Worm (Caenorhabditis elegans): ENCODE measurements around the gene ubh-4.
A peak's percentile ranks its signal among the peaks of the same experiment; 100 is the strongest.

The ubh-4 gene

DNA sequence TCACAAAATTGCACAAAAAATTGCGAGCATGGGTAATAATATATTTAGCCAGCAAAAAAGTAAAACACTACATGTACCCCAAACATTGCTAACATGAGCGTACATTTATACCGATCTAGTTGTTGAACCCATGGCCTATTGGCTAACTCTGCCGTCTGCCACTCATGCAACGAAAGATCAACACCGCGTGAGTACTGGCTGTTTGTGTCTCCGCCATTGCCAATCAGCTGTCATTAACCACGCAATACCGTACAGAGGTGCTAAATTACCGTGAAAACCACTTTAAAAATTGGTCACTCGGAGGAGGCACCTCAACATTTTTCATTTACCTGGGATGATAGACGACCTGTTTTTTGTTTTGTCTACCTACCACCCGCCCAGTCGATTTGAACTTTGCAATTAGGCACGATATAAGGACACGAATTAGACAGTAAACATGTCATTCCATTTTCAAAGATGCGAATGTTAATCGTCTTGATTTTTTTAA lies 36.0 kb upstream of the ubh-4 start, which contains the start of gene K02C4.2 (continued):
- TF ChIP-seq ccch-3 (GFP tag; optimal IDR thresholded peaks at IDR 0.05) (no peak), nhr-80 (tag; optimal IDR thresholded peaks at IDR 0.05) (peak; percentile 80), mcd-1 (GFP tag; IDR thresholded peaks at IDR 0.05) (peak; percentile 66), F37B4.10 (GFP tag; IDR thresholded peaks at IDR 0.05) (0 out of 2 replicates have a peak, but pooled peaks have one; percentile 35), hsf-1 (GFP tag; IDR thresholded peaks at IDR 0.05) (0 out of 2 replicates have a peak, but pooled peaks have one; percentile 50), mel-28 (tag; optimal IDR thresholded peaks at IDR 0.05; ENCODE audit: borderline replicate concordance) (no peak), unc-130 (GFP tag; optimal IDR thresholded peaks at IDR 0.05) (peak; percentile 68), lsl-1 (GFP tag; optimal IDR thresholded peaks at IDR 0.05) (peak; percentile 68), ceh-91 (GFP tag; IDR thresholded peaks at IDR 0.05) (0 out of 2 replicates have a peak, but pooled peaks have one; percentile 8), B0336.3 (GFP tag; IDR thresholded peaks at IDR 0.05) (peak; percentile 67), F49E8.2 (tag; optimal IDR thresholded peaks at IDR 0.05; ENCODE audit: insufficient read depth) (peak; percentile 75), dpl-1 (GFP tag; optimal IDR thresholded peaks at IDR 0.05) (peak; percentile 37), sptf-2 (GFP tag; optimal IDR thresholded peaks at IDR 0.05) (peak; percentile 73), C06A6.2 (GFP tag; conservative IDR thresholded peaks at IDR 0.05) (peak; percentile 55; the same call in 1 of the 2 replicates), Y95B8A.8 (GFP tag; IDR thresholded peaks at IDR 0.05) (no peak), B0261.1 (tag; optimal IDR thresholded peaks at IDR 0.05) (peak; percentile 84), ztf-28 (GFP tag; IDR thresholded peaks at IDR 0.05) (peak; percentile 73; the same call in 1 of the 2 replicates), Y53F4B.3 (GFP tag; IDR thresholded peaks at IDR 0.05) (no peak), lag-1 (GFP tag; IDR thresholded peaks at IDR 0.05) (0 out of 2 replicates have a peak, but pooled peaks have one; percentile 55), aptf-2 (GFP tag; conservative IDR thresholded peaks at IDR 0.05) (peak; percentile 65; the same call in 1 of the 2 replicates), ztf-18 (tag; optimal IDR thresholded peaks at IDR 0.05) (peak; percentile 83), Y67H2A.10 (GFP tag; conservative IDR thresholded peaks at IDR 0.05) (no peak), attf-5 (GFP tag; optimal IDR thresholded peaks at IDR 0.05) (peak; percentile 72), hmg-20 (GFP tag; IDR thresholded peaks at IDR 0.05) (peak; percentile 67; the same call in 1 of the 2 replicates), ztf-6 (GFP tag; IDR thresholded peaks at IDR 0.05) (no peak), snpc-3.4 (tag; optimal IDR thresholded peaks at IDR 0.05) (peak; percentile 82), egl-44 (GFP tag; IDR thresholded peaks at IDR 0.05) (peak; percentile 71; the same call in 1 of the 2 replicates), chd-7 (tag; optimal IDR thresholded peaks at IDR 0.05) (peak; percentile 90), nfya-2 (GFP tag; IDR thresholded peaks at IDR 0.05) (no peak), lin-26 (GFP tag; IDR thresholded peaks at IDR 0.05) (peak; percentile 95), nhr-120 (GFP tag; IDR thresholded peaks at IDR 0.05) (no peak), dpff-1 (tag; optimal IDR thresholded peaks at IDR 0.05) (no peak), Y79H2A.3 (GFP tag; conservative IDR thresholded peaks at IDR 0.05) (no peak; the same call in 1 of the 2 replicates), madf-8 (GFP tag; conservative IDR thresholded peaks at IDR 0.05) (no peak), fkh-3 (tag; optimal IDR thresholded peaks at IDR 0.05) (peak; percentile 85), tlf-1 (GFP tag; optimal IDR thresholded peaks at IDR 0.05) (peak; percentile 75), hlh-12 (tag; optimal IDR thresholded peaks at IDR 0.05) (peak; percentile 34), pha-4 (tag; optimal IDR thresholded peaks at IDR 0.05) (no peak), athp-1 (tag; optimal IDR thresholded peaks at IDR 0.05) (peak; percentile 60), F10E7.11 (tag; optimal IDR thresholded peaks at IDR 0.05) (no peak), sea-2 (GFP tag; IDR thresholded peaks at IDR 0.05) (0 out of 2 replicates have a peak, but pooled peaks have one; percentile 58), nfya-1 (tag; optimal IDR thresholded peaks at IDR 0.05; ENCODE audit: borderline replicate concordance, insufficient read depth) (no peak), Y56A3A.18 (GFP tag; IDR thresholded peaks at IDR 0.05) (peak; percentile 58; the same call in 1 of the 2 replicates), K11D2.4 (GFP tag; IDR thresholded peaks at IDR 0.05) (no peak), efl-1 (GFP tag; optimal IDR thresholded peaks at IDR 0.05) (no peak), ets-4 (GFP tag; optimal IDR thresholded peaks at IDR 0.05) (peak; percentile 79), akir-1 (GFP tag; optimal IDR thresholded peaks at IDR 0.05) (peak; percentile 25), T26A5.8 (tag; optimal IDR thresholded peaks at IDR 0.05) (no peak)
